Worm (Caenorhabditis elegans): Measurements from ENCODE around the gene F54F2.7.

Gene F54F2.7

DNA sequence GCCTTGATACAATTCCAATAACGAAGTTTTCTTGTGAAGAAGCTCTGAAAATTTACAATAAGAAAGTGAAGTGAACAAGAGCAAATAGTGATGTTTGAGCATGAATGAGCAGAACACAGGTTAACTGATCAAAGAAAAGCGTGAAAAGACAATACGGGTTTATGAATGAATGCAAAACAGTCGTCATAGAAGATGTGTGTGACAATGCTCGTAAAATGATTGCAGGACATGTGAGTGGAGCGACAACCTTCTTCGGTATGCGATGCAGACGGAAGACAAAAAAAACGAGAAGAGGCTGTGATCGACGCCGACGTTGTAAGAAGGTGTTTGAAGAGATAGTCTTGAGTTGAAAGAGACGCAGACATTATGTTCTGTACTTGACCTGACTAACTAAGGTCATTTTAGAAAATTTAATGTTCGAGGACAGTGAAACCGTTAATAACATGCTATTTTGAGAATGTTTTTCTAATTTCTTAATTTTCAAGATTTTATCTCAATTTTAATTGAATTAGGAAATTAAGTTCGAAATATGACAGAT is 39.8 kb downstream of the F54F2.7 start, which contains the start of gene mig-22:
Gene mig-22, minus strand, starts transcription at position 51 of the 538 bp plus-strand sequence.
- no peak for TF ChIP-seq ceh-13 (GFP tag; optimal IDR thresholded peaks at IDR 0.05)
- TF ChIP-seq flt-1 (GFP tag; IDR thresholded peaks at IDR 0.05), result no peak
- no peak for TF ChIP-seq B0310.2 (tag; optimal IDR thresholded peaks at IDR 0.05)
- TF ChIP-seq sea-1 (GFP tag; conservative IDR thresholded peaks at IDR 0.05), result no peak
- no peak for TF ChIP-seq F13C5.2 (tag; optimal IDR thresholded peaks at IDR 0.05)
- TF ChIP-seq tbx-37 (GFP tag; conservative IDR thresholded peaks at IDR 0.05), result no peak

DNA sequence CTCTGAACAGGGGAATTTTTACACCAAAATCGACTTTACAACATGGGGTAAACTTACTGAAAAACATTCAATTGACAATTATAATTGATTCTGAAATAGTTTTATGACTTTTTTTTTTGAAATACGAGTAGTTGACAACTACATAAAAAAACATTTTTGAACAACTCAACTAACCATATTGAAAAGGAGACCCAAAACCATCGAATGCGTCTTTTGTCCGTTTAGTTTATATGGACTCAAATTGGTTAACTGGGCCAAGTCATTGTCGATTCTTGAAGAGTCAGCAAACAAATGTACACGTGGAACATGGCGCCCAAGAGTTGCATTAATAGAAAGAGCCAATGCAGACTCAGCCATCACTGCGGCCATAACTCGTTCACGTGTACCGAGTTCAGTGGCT is 40.7 kb downstream of the F54F2.7 start:
- TF ChIP-seq flt-1 (GFP tag; IDR thresholded peaks at IDR 0.05), result no peak
- TF ChIP-seq pes-1 (GFP tag; IDR thresholded peaks at IDR 0.05), result no peak
- no peak for TF ChIP-seq scrt-1 (GFP tag; IDR thresholded peaks at IDR 0.05)
- no peak for TF ChIP-seq hnd-1 (tag; optimal IDR thresholded peaks at IDR 0.05)
- TF ChIP-seq tbx-11 (GFP tag; IDR thresholded peaks at IDR 0.05), result no peak
- TF ChIP-seq tra-4 (tag; optimal IDR thresholded peaks at IDR 0.05), result no peak
- TF ChIP-seq tbx-37 (GFP tag; conservative IDR thresholded peaks at IDR 0.05), result no peak
- no peak for TF ChIP-seq F13C5.2 (tag; optimal IDR thresholded peaks at IDR 0.05)
- no peak for TF ChIP-seq sea-1 (GFP tag; conservative IDR thresholded peaks at IDR 0.05)
- TF ChIP-seq hmg-4 (GFP tag; optimal IDR thresholded peaks at IDR 0.05), result no peak
- no peak for TF ChIP-seq B0310.2 (tag; optimal IDR thresholded peaks at IDR 0.05)
- TF ChIP-seq hmbx-1 (tag; optimal IDR thresholded peaks at IDR 0.05), result no peak
- no peak for TF ChIP-seq ets-7 (tag; optimal IDR thresholded peaks at IDR 0.05)
- no peak for TF ChIP-seq ama-1 (optimal IDR thresholded peaks at IDR 0.05)
- TF ChIP-seq ceh-36 (tag; optimal IDR thresholded peaks at IDR 0.05), result no peak

DNA sequence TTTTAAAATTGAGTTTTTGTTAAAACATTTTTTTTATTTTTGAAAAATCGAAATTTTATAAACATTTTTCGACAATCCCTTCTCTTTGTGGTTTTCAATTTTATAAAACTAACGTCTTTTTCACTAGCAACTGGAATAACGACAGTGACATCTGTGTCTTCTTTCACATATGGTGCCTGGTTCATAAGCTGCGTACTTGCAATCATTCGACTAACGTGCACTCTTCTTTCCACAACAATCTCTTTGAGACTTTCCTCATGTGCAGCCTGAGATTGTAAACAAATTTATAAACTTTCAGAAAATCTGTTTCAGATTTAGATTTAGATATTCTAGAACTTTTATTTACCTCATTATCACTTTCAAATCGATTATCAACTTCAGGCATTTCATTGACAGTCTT is 42.1 kb downstream of the F54F2.7 start:
- TF ChIP-seq hmg-4 (GFP tag; optimal IDR thresholded peaks at IDR 0.05) (no peak), aly-1 (tag; optimal IDR thresholded peaks at IDR 0.05) (no peak), pes-1 (GFP tag; IDR thresholded peaks at IDR 0.05) (no peak), ceh-13 (GFP tag; optimal IDR thresholded peaks at IDR 0.05) (no peak)

ce11 chrIII:8763111-8763510 is 44.0 kb downstream of the F54F2.7 start:
- no peak for TF ChIP-seq pes-1 (GFP tag; IDR thresholded peaks at IDR 0.05)
- no peak for TF ChIP-seq scrt-1 (GFP tag; IDR thresholded peaks at IDR 0.05)
- TF ChIP-seq B0310.2 (tag; optimal IDR thresholded peaks at IDR 0.05), result no peak
- no peak for TF ChIP-seq hmg-4 (GFP tag; optimal IDR thresholded peaks at IDR 0.05)
- TF ChIP-seq ceh-13 (GFP tag; optimal IDR thresholded peaks at IDR 0.05), result no peak

ce11 chrIII:8762016-8762415 is 45.1 kb downstream of the F54F2.7 start:
- TF ChIP-seq aly-1 (tag; optimal IDR thresholded peaks at IDR 0.05), result no peak
- TF ChIP-seq B0310.2 (tag; optimal IDR thresholded peaks at IDR 0.05), result no peak
- no peak for TF ChIP-seq tbx-37 (GFP tag; conservative IDR thresholded peaks at IDR 0.05)
- no peak for TF ChIP-seq ceh-36 (tag; optimal IDR thresholded peaks at IDR 0.05)
- no peak for TF ChIP-seq hmbx-1 (tag; optimal IDR thresholded peaks at IDR 0.05)
- TF ChIP-seq hmg-4 (GFP tag; optimal IDR thresholded peaks at IDR 0.05), result no peak
- no peak for TF ChIP-seq scrt-1 (GFP tag; IDR thresholded peaks at IDR 0.05)
- no peak for TF ChIP-seq sea-1 (GFP tag; conservative IDR thresholded peaks at IDR 0.05)
- no peak for TF ChIP-seq hnd-1 (tag; optimal IDR thresholded peaks at IDR 0.05)
- no peak for TF ChIP-seq tbx-11 (GFP tag; IDR thresholded peaks at IDR 0.05)
- TF ChIP-seq tra-4 (tag; optimal IDR thresholded peaks at IDR 0.05), result no peak
- TF ChIP-seq pes-1 (GFP tag; IDR thresholded peaks at IDR 0.05), result no peak
- TF ChIP-seq F13C5.2 (tag; optimal IDR thresholded peaks at IDR 0.05), result no peak
- TF ChIP-seq flt-1 (GFP tag; IDR thresholded peaks at IDR 0.05), result no peak

DNA sequence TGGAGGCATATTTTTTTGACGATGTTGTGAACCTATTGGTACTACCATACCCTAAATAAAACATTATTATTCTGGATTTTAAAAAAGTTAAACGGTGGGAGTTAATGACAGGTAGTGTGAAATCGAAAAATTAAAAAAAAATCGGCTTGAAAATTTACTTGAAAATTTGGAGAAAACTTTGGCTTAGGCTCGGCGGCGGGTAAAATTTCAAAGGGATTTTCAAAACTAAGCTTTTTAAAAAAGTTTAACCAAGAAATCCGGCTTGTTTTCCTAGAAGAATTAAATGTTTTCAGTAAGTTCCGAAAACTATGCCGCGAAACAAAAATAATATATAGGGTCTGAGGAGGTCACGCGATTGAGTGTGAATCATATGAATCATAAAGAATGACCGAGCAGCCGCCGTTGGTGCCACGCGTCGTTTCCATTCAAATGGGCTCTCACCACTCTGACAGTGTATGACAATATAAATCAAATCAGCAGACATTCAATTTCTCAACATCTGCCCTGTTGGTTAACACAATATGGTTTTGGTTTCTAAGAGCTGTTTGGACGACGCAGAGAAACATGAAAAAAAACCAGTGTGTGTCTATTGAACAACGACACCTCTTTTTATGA is 46.0 kb downstream of the F54F2.7 start, which contains the start of gene aak-1:
Gene aak-1, minus strand, starts transcription at position 51 of the 615 bp plus-strand sequence.
- TF ChIP-seq hnd-1 (tag; optimal IDR thresholded peaks at IDR 0.05), result no peak
- TF ChIP-seq F13C5.2 (tag; optimal IDR thresholded peaks at IDR 0.05), result no peak
- no peak for TF ChIP-seq B0310.2 (tag; optimal IDR thresholded peaks at IDR 0.05)
- TF ChIP-seq tbx-37 (GFP tag; conservative IDR thresholded peaks at IDR 0.05), result no peak
- TF ChIP-seq tbx-11 (GFP tag; IDR thresholded peaks at IDR 0.05), result no peak

All from whole organism, early embryonic.